Fruit fly (Drosophila melanogaster): ENCODE measurements around the gene Clp.

dm6 chr2L:852647-853111 lies 32.9 kb downstream of the Clp start, which contains the start of the genes CG4291 and kraken:
- TF ChIP-seq Sox102F (GFP tag; optimal IDR thresholded peaks at IDR 0.05) (no peak), Smox (GFP tag; optimal IDR thresholded peaks at IDR 0.05) (peak; percentile 20), Eip78C (GFP tag) (peak; percentile 69), topi (GFP tag; optimal IDR thresholded peaks at IDR 0.05) (peak; percentile 54), pdm3 (GFP tag; optimal IDR thresholded peaks at IDR 0.05) (peak; percentile 20), vri (GFP tag; optimal IDR thresholded peaks at IDR 0.05) (peak; percentile 18), CG32006 (GFP tag; optimal IDR thresholded peaks at IDR 0.05) (peak; percentile 13), CG8319 (GFP tag; optimal IDR thresholded peaks at IDR 0.05) (no peak), CG6854 (GFP tag; optimal IDR thresholded peaks at IDR 0.05) (no peak), fd59A (GFP tag; optimal IDR thresholded peaks at IDR 0.05) (no peak)

Data from whole organism, prepupa.